Worm (Caenorhabditis elegans) whole organism, L1 larva: ENCODE measurements around the gene Y39G8B.10.

Source experiments
- C16A3.4 ChIP-seq: fragments of 150-350 bp; optimal IDR thresholded peaks from 2 replicates; lab custom pipeline; 2014; ENCODE audit warnings: missing biosample characterization, missing genetic modification characterization
- alr-1 ChIP-seq: fragments of 200-800 bp; sonication (Bioruptor generic); optimal IDR thresholded peaks from 2 replicates; lab custom pipeline; 2018; ENCODE audit warnings: borderline replicate concordance, mild to moderate bottlenecking, missing genetic modification characterization, missing compliant biosample characterization
- aly-2 ChIP-seq: fragments of 150-350 bp; optimal IDR thresholded peaks from 2 replicates; lab custom pipeline; 2014; ENCODE audit warnings: missing biosample characterization, missing genetic modification characterization
- ama-1 ChIP-seq: fragments of 150-350 bp; optimal IDR thresholded peaks from 2 replicates; lab custom pipeline; 2014
- ceh-63 ChIP-seq: fragments of 200-800 bp; sonication (Bioruptor generic); optimal IDR thresholded peaks from 2 replicates; lab custom pipeline; 2018; ENCODE audit warnings: mild to moderate bottlenecking, missing genetic modification characterization, missing compliant biosample characterization
- ceh-8 ChIP-seq: fragments of 200-800 bp; sonication (Bioruptor generic); optimal IDR thresholded peaks from 2 replicates; lab custom pipeline; 2018; ENCODE audit warnings: mild to moderate bottlenecking, missing genetic modification characterization, moderate library complexity, missing compliant biosample characterization
- ces-1 ChIP-seq: fragments of 150-350 bp; optimal IDR thresholded peaks from 2 replicates; lab custom pipeline; 2014; ENCODE audit warnings: missing biosample characterization, missing genetic modification reagents, missing genetic modification characterization
- dpl-1 ChIP-seq, 3 experiments: fragments of 150-350 bp in 2 of 3; sonication (generic microtip) in 1 of 3; optimal IDR thresholded peaks; 2 replicates each; lab custom pipeline; 2014 to 2017; ENCODE audit warnings: missing biosample characterization in 3 of 3, missing genetic modification characterization in 3 of 3, missing genetic modification reagents in 3 of 3
- dsc-1 ChIP-seq: sonication (generic microtip); optimal IDR thresholded peaks from 2 replicates; lab custom pipeline; 2016; ENCODE audit warnings: mild to moderate bottlenecking, missing genetic modification characterization, missing compliant biosample characterization
- efl-1 ChIP-seq, 4 experiments: fragments of 150-350 bp; optimal IDR thresholded peaks in 3 of 4; peaks in 1 of 4; 1 replicate in 1 of 4; 2 replicates in 3 of 4; lab custom pipeline; 2014; ENCODE audit warnings: missing biosample characterization in 2 of 4, missing genetic modification characterization in 2 of 4, missing genetic modification reagents in 2 of 4
- efl-3 ChIP-seq: fragments of 200-800 bp; sonication (Bioruptor generic); optimal IDR thresholded peaks from 2 replicates; lab custom pipeline; 2018; ENCODE audit warnings: mild to moderate bottlenecking, missing genetic modification characterization, missing compliant biosample characterization
- egl-13 ChIP-seq: sonication (generic microtip); optimal IDR thresholded peaks from 2 replicates; lab custom pipeline; 2016; ENCODE audit warnings: missing genotype, missing genetic modification reagents, missing genetic modification characterization, missing compliant biosample characterization
- elt-3 ChIP-seq, 6 experiments: fragments of 150-350 bp in 1 of 6; sonication (generic microtip); optimal IDR thresholded peaks; 2 replicates each; lab custom pipeline; 2017 to 2018; ENCODE audit warnings: missing biosample characterization in 6 of 6, missing genetic modification characterization in 6 of 6, inconsistent platforms in 1 of 6
- fkh-10 ChIP-seq: sonication (generic microtip); optimal IDR thresholded peaks from 2 replicates; lab custom pipeline; 2017; ENCODE audit warnings: missing biosample characterization, missing genetic modification reagents, missing genetic modification characterization
- fkh-4 ChIP-seq: sonication (generic microtip); optimal IDR thresholded peaks from 2 replicates; lab custom pipeline; 2016; ENCODE audit warnings: missing compliant biosample characterization, missing genetic modification characterization, borderline replicate concordance
- grh-1 ChIP-seq: fragments of 200-800 bp; sonication (Bioruptor generic); IDR thresholded peaks from 2 replicates; pipeline ENCODE4 v1.3.6; 2022; ENCODE audit warnings: missing genetic modification reagents, missing genetic modification characterization, missing compliant biosample characterization
- hlh-17 ChIP-seq: fragments of 200-800 bp; sonication (Bioruptor generic); optimal IDR thresholded peaks from 2 replicates; lab custom pipeline; 2018; ENCODE audit warnings: missing genetic modification characterization, mild to moderate bottlenecking, missing compliant biosample characterization, moderate library complexity, borderline replicate concordance
- hlh-4 ChIP-seq: sonication (generic microtip); optimal IDR thresholded peaks from 2 replicates; lab custom pipeline; 2016; ENCODE audit warnings: mild to moderate bottlenecking, missing genetic modification characterization, missing compliant biosample characterization
- isw-1 ChIP-seq: fragments of 200-800 bp; sonication (Bioruptor generic); IDR thresholded peaks from 2 replicates; pipeline ENCODE4 v1.3.6; 2022; ENCODE audit warnings: missing genetic modification characterization, missing compliant biosample characterization
- lin-13 ChIP-seq: fragments of 150-350 bp; optimal IDR thresholded peaks from 2 replicates; lab custom pipeline; 2014; ENCODE audit warnings: missing biosample characterization, missing genetic modification reagents, missing genetic modification characterization
- lin-14 ChIP-seq: fragments of 200-800 bp; sonication (Bioruptor generic); optimal IDR thresholded peaks from 2 replicates; lab custom pipeline; 2018; ENCODE audit warnings: mild to moderate bottlenecking, missing genetic modification characterization, moderate library complexity, missing compliant biosample characterization
- lin-15B ChIP-seq: fragments of 150-350 bp; sonication (generic microtip); optimal IDR thresholded peaks from 3 replicates; lab custom pipeline; 2014; ENCODE audit warnings: missing biosample characterization, missing genetic modification characterization
- lir-3 ChIP-seq: sonication (generic microtip); optimal IDR thresholded peaks from 2 replicates; lab custom pipeline; 2016; ENCODE audit warnings: mild to moderate bottlenecking, missing genetic modification characterization, moderate library complexity, missing compliant biosample characterization; ENCODE audit not compliant: poor library complexity
- mef-2 ChIP-seq: fragments of 150-350 bp; optimal IDR thresholded peaks from 2 replicates; lab custom pipeline; 2014; ENCODE audit warnings: missing biosample characterization, missing genetic modification characterization
- mep-1 ChIP-seq: fragments of 150-350 bp; optimal IDR thresholded peaks from 2 replicates; lab custom pipeline; 2014; ENCODE audit warnings: missing biosample characterization, missing genetic modification characterization
- nhr-11 ChIP-seq: fragments of 150-350 bp; optimal IDR thresholded peaks from 2 replicates; lab custom pipeline; 2014; ENCODE audit warnings: missing biosample characterization, missing genetic modification characterization
- nhr-12 ChIP-seq: sonication (generic microtip); optimal IDR thresholded peaks from 2 replicates; lab custom pipeline; 2017; ENCODE audit warnings: missing biosample characterization, missing genetic modification characterization
- nhr-19 ChIP-seq: fragments of 200-800 bp; sonication (Bioruptor generic); conservative IDR thresholded peaks from 2 replicates; pipeline ENCODE4 v1.3.6; 2022; ENCODE audit warnings: missing genetic modification characterization, missing compliant biosample characterization
- nhr-20 ChIP-seq: sonication (generic microtip); optimal IDR thresholded peaks from 2 replicates; lab custom pipeline; 2016; ENCODE audit warnings: mild to moderate bottlenecking, missing genetic modification characterization, missing compliant biosample characterization
- nhr-237 ChIP-seq: fragments of 150-350 bp; optimal IDR thresholded peaks from 2 replicates; lab custom pipeline; 2014; ENCODE audit warnings: missing biosample characterization, missing genetic modification characterization
- nhr-76 ChIP-seq: sonication (generic microtip); optimal IDR thresholded peaks from 2 replicates; lab custom pipeline; 2017; ENCODE audit warnings: missing biosample characterization, missing genetic modification characterization
- nhr-77 ChIP-seq: fragments of 150-350 bp; optimal IDR thresholded peaks from 2 replicates; lab custom pipeline; 2014; ENCODE audit warnings: missing biosample characterization, missing genetic modification characterization
- nhr-84 ChIP-seq: sonication (generic microtip); optimal IDR thresholded peaks from 2 replicates; lab custom pipeline; 2017; ENCODE audit warnings: missing biosample characterization, missing genetic modification characterization
- nhr-85 ChIP-seq: sonication (generic microtip); peaks from one replicate; lab custom pipeline; 2016; ENCODE audit warnings: missing genetic modification characterization, inconsistent platforms, missing compliant biosample characterization
- pqm-1 ChIP-seq: sonication (generic microtip); optimal IDR thresholded peaks from 3 replicates; lab custom pipeline; 2017; ENCODE audit warnings: missing biosample characterization, missing genetic modification characterization
- rnt-1 ChIP-seq: sonication (generic microtip); optimal IDR thresholded peaks from 2 replicates; lab custom pipeline; 2016; ENCODE audit warnings: mild to moderate bottlenecking, missing genetic modification characterization, moderate library complexity, missing compliant biosample characterization
- snu-23 ChIP-seq: sonication (generic microtip); optimal IDR thresholded peaks from 2 replicates; lab custom pipeline; 2016; ENCODE audit warnings: missing genetic modification characterization, missing compliant biosample characterization
- sptf-1 ChIP-seq: fragments of 150-350 bp; optimal IDR thresholded peaks from 2 replicates; lab custom pipeline; 2014; ENCODE audit warnings: missing biosample characterization, missing genetic modification characterization
- sup-37 ChIP-seq: fragments of 200-800 bp; sonication (Bioruptor generic); optimal IDR thresholded peaks from 2 replicates; lab custom pipeline; 2018; ENCODE audit warnings: mild to moderate bottlenecking, missing genetic modification characterization, missing compliant biosample characterization
- swsn-7 ChIP-seq: sonication (generic microtip); optimal IDR thresholded peaks from 2 replicates; lab custom pipeline; 2016; ENCODE audit warnings: missing genetic modification characterization, missing compliant biosample characterization
- tbx-2 ChIP-seq: sonication (generic microtip); optimal IDR thresholded peaks from 2 replicates; lab custom pipeline; 2016; ENCODE audit warnings: missing genetic modification characterization, missing compliant biosample characterization
- unc-130 ChIP-seq: fragments of 150-350 bp; optimal IDR thresholded peaks from 2 replicates; lab custom pipeline; 2017; ENCODE audit warnings: missing biosample characterization, missing genetic modification characterization, inconsistent platforms
- unc-30 ChIP-seq: sonication (generic microtip); optimal IDR thresholded peaks from 2 replicates; lab custom pipeline; 2017; ENCODE audit warnings: missing biosample characterization, missing genetic modification characterization
- unc-62 ChIP-seq: fragments of 150-350 bp; optimal IDR thresholded peaks from 2 replicates; lab custom pipeline; 2014; ENCODE audit warnings: missing biosample characterization, missing genetic modification reagents, missing genetic modification characterization
- vab-15 ChIP-seq: sonication (generic microtip); optimal IDR thresholded peaks from 2 replicates; lab custom pipeline; 2017; ENCODE audit warnings: missing genotype, mild to moderate bottlenecking, missing genetic modification characterization, missing compliant biosample characterization
- xbp-1 ChIP-seq: sonication (generic microtip); optimal IDR thresholded peaks from 2 replicates; lab custom pipeline; 2016; ENCODE audit warnings: missing genetic modification characterization, missing compliant biosample characterization
- zag-1 ChIP-seq: fragments of 150-350 bp; optimal IDR thresholded peaks from 2 replicates; lab custom pipeline; 2014; ENCODE audit warnings: missing biosample characterization, missing genetic modification characterization
- zip-4 ChIP-seq: fragments of 200-800 bp; sonication (Bioruptor generic); optimal IDR thresholded peaks from 2 replicates; lab custom pipeline; 2018; ENCODE audit warnings: mild to moderate bottlenecking, missing genetic modification characterization, moderate library complexity, missing compliant biosample characterization
- ztf-11 ChIP-seq, 2 experiments: sonication (generic microtip); optimal IDR thresholded peaks; 2 replicates each; lab custom pipeline; 2016 to 2017; ENCODE audit warnings: missing genetic modification characterization in 2 of 2, missing biosample characterization in 1 of 2, missing compliant biosample characterization in 1 of 2

The Y39G8B.10 gene

DNA sequence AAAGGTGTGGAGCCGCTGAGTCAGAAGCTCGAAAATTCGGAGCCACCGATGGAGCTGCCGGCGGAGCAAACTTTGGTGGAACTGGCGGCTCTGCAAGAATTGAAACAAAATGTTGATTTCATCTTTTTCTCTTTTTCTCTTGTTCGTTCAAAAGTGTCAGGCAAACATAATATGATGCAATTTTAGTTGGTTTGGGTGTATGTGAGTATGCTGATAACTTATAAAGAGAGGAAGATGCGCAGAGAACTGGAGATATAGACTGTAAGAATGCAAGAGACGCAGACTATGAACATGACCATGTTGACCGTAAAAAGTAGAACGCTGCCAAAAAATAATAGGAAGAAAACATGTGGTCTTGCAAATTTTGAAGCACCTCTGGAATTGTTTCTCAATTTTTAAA, 28.8 kb downstream of the Y39G8B.10 start (continued):
- TF ChIP-seq hlh-17 (GFP tag; lab: Kevin White, UChicago) = no peak
- TF ChIP-seq rnt-1 = no peak
- TF ChIP-seq efl-3 (GFP tag; lab: Kevin White, UChicago) = no peak
- TF ChIP-seq swsn-7 (tag; lab: Kevin White, UChicago) = no peak
- peak in 1 of 6 experiments; percentile 39 for TF ChIP-seq elt-3 (tag; optimal IDR thresholded peaks at IDR 0.05; lab: Kevin White, UChicago)
- peak; percentile 64 for TF ChIP-seq mep-1 (tag; lab: Kevin White, UChicago)
- no peak for TF ChIP-seq hlh-4 (tag; lab: Kevin White, UChicago)
- peak; percentile 38 for TF ChIP-seq snu-23 (GFP tag; lab: Kevin White, UChicago)
- TF ChIP-seq grh-1 = no peak
- no peak for TF ChIP-seq xbp-1 (tag; lab: Kevin White, UChicago)
- peak; percentile 1 for TF ChIP-seq tbx-2 (tag; lab: Kevin White, UChicago)
- no peak for TF ChIP-seq pqm-1
- TF ChIP-seq egl-13 (tag; lab: Kevin White, UChicago) = no peak
- peak; percentile 25 to 28 for TF ChIP-seq efl-1 (optimal IDR thresholded peaks at IDR 0.05; lab: Kevin White, UChicago)
- TF ChIP-seq efl-1 (GFP tag; optimal IDR thresholded peaks at IDR 0.05 in 1 of 2; lab: Kevin White, UChicago) = peak in 1 of 2 experiments; percentile 74
- no peak for TF ChIP-seq isw-1
- TF ChIP-seq lin-14 (GFP tag; lab: Kevin White, UChicago) = peak; percentile 83
- no peak for TF ChIP-seq lin-15B (tag; lab: Kevin White, UChicago)
- TF ChIP-seq ama-1 = no peak
- TF ChIP-seq nhr-84 (tag; lab: Kevin White, UChicago) = no peak
- TF ChIP-seq lir-3 = no peak
- TF ChIP-seq nhr-85 (tag; lab: Kevin White, UChicago) = peak; percentile 25
- TF ChIP-seq sup-37 = no peak
- no peak for TF ChIP-seq alr-1
- TF ChIP-seq sptf-1 (tag; lab: Kevin White, UChicago) = no peak
- no peak for TF ChIP-seq ceh-63 (GFP tag; lab: Kevin White, UChicago)
- peak; percentile 61 for TF ChIP-seq nhr-20 (tag; lab: Kevin White, UChicago)
- no peak for TF ChIP-seq nhr-11 (tag; lab: Kevin White, UChicago)
- no peak for TF ChIP-seq nhr-237 (tag; lab: Kevin White, UChicago)
- no peak for TF ChIP-seq ztf-11 (tag; optimal IDR thresholded peaks at IDR 0.05; lab: Kevin White, UChicago)
- TF ChIP-seq vab-15 (tag; lab: Kevin White, UChicago) = no peak
- no peak for TF ChIP-seq aly-2 (tag; lab: Kevin White, UChicago)
- no peak for TF ChIP-seq zag-1 (tag; lab: Kevin White, UChicago)
- no peak for TF ChIP-seq dsc-1 (tag; lab: Kevin White, UChicago)
- no peak for TF ChIP-seq mef-2
- TF ChIP-seq fkh-4 (tag; lab: Kevin White, UChicago) = no peak
- TF ChIP-seq nhr-76 (tag; lab: Kevin White, UChicago) = no peak
- no peak for TF ChIP-seq unc-62 (GFP tag; lab: Kevin White, UChicago)
- no peak for TF ChIP-seq fkh-10 (GFP tag; lab: Kevin White, UChicago)
- TF ChIP-seq unc-30 (tag; lab: Kevin White, UChicago) = no peak
- no peak for TF ChIP-seq unc-130
- peak in 1 of 3 experiments; percentile 28 for TF ChIP-seq dpl-1 (GFP tag; optimal IDR thresholded peaks at IDR 0.05; lab: Kevin White, UChicago)

DNA sequence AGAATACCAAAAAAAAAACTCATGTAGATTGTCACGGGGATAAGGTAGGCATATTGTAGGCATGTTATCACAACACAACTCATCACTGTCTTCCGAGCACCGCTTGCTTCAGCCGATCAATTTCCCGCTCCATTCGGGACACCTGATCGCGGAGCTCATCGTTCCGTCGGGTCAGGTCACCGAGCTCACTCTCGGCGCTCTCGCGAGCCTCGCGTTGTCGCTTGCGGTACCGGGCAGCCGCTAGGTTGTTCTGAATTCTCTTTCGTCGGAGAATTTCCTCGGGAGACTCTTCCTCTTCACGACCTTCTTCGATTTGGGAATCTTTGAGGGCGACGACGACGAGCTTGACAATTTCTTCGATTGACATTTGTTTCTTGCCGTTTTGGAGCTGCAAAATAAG, 30.9 kb downstream of the Y39G8B.10 start:
- TF ChIP-seq nhr-85 (tag; lab: Kevin White, UChicago) = no peak
- no peak for TF ChIP-seq efl-1 (optimal IDR thresholded peaks at IDR 0.05; lab: Kevin White, UChicago)
- no peak for TF ChIP-seq efl-1 (GFP tag; optimal IDR thresholded peaks at IDR 0.05 in 1 of 2; lab: Kevin White, UChicago)
- no peak for TF ChIP-seq ztf-11 (tag; optimal IDR thresholded peaks at IDR 0.05; lab: Kevin White, UChicago)
- no peak for TF ChIP-seq ceh-63 (GFP tag; lab: Kevin White, UChicago)
- TF ChIP-seq fkh-4 (tag; lab: Kevin White, UChicago) = no peak
- no peak for TF ChIP-seq ces-1 (GFP tag; lab: Kevin White, UChicago)
- no peak for TF ChIP-seq lin-13
- TF ChIP-seq rnt-1 = no peak
- TF ChIP-seq ceh-8 (GFP tag; lab: Kevin White, UChicago) = no peak
- no peak for TF ChIP-seq grh-1
- no peak for TF ChIP-seq nhr-77 (tag; lab: Kevin White, UChicago)
- TF ChIP-seq nhr-12 (tag; lab: Kevin White, UChicago) = no peak
- no peak for TF ChIP-seq unc-130
- TF ChIP-seq zip-4 (GFP tag; lab: Kevin White, UChicago) = no peak
- no peak for TF ChIP-seq dpl-1 (GFP tag; optimal IDR thresholded peaks at IDR 0.05; lab: Kevin White, UChicago)
- TF ChIP-seq nhr-19 (GFP tag; lab: Robert Waterston, UW) = no peak
- TF ChIP-seq C16A3.4 (tag; lab: Kevin White, UChicago) = no peak
- TF ChIP-seq lir-3 = no peak
- no peak for TF ChIP-seq pqm-1
- no peak for TF ChIP-seq egl-13 (tag; lab: Kevin White, UChicago)
